Fruit fly (Drosophila melanogaster) whole organism, embryonic: ENCODE results near the gene dib.

Source experiments
- CG10979 ChIP-seq: fragments of 200-800 bp; sonication (Bioruptor generic); optimal IDR thresholded peaks from 2 replicates; lab custom pipeline; 2018; ENCODE audit warnings: missing biosample characterization, mild to moderate bottlenecking, missing genetic modification characterization, moderate library complexity
- CG11456 ChIP-seq: fragments of 200-800 bp; sonication (Bioruptor generic); IDR thresholded peaks from 3 replicates; pipeline ENCODE4 v1.3.6; 2022; ENCODE audit warnings: missing biosample characterization, missing genetic modification characterization
- CG11695 ChIP-seq: fragments of 200-800 bp; sonication (Bioruptor generic); IDR thresholded peaks from 3 replicates; pipeline ENCODE4 v1.3.6; 2022; ENCODE audit warnings: missing biosample characterization, missing genetic modification characterization
- CG12744 ChIP-seq: fragments of 200-800 bp; sonication (Bioruptor generic); optimal IDR thresholded peaks from 2 replicates; lab custom pipeline; 2016; ENCODE audit warnings: missing biosample characterization, missing genetic modification characterization
- CG14860 ChIP-seq: fragments of 200-800 bp; sonication (Bioruptor generic); IDR thresholded peaks from 3 replicates; pipeline ENCODE4 v1.3.6; 2022; ENCODE audit warnings: missing biosample characterization, missing genetic modification characterization; ENCODE audit not compliant: partially characterized antibody
- CG17359 ChIP-seq: fragments of 200-800 bp; sonication (Bioruptor generic); optimal IDR thresholded peaks from 3 replicates; lab custom pipeline; 2018; ENCODE audit warnings: missing biosample characterization, mild to moderate bottlenecking, missing genetic modification characterization, moderate library complexity
- CG18619 ChIP-seq: fragments of 200-800 bp; sonication (Bioruptor generic); optimal IDR thresholded peaks from 3 replicates; lab custom pipeline; 2017; ENCODE audit warnings: missing biosample characterization, mild to moderate bottlenecking, missing genetic modification characterization
- CG2875 ChIP-seq: fragments of 200-800 bp; sonication (Bioruptor generic); optimal IDR thresholded peaks from 2 replicates; lab custom pipeline; 2017; ENCODE audit warnings: missing biosample characterization, mild to moderate bottlenecking, missing genetic modification characterization, missing genetic modification reagents
- CG3838 ChIP-seq: fragments of 200-800 bp; sonication (Bioruptor generic); optimal IDR thresholded peaks from 3 replicates; lab custom pipeline; 2016; ENCODE audit warnings: missing biosample characterization, missing genetic modification characterization
- CG6175 ChIP-seq: fragments of 200-800 bp; sonication (Bioruptor generic); IDR thresholded peaks from 3 replicates; pipeline ENCODE4 v1.3.6; 2022; ENCODE audit warnings: missing biosample characterization, missing genetic modification characterization
- CG7839 ChIP-seq: fragments of 200-800 bp; sonication (Bioruptor generic); optimal IDR thresholded peaks from 3 replicates; lab custom pipeline; 2018; ENCODE audit warnings: missing biosample characterization, mild to moderate bottlenecking, missing genetic modification characterization, moderate library complexity
- CG8290 ChIP-seq, 3 experiments: fragments of 200-800 bp; sonication (Bioruptor generic); optimal IDR thresholded peaks; 2 replicates each; lab custom pipeline; 2016 to 2019; ENCODE audit warnings: missing biosample characterization in 3 of 3, missing genetic modification characterization in 3 of 3, mild to moderate bottlenecking in 2 of 3, moderate library complexity in 1 of 3
- CG8924 ChIP-seq: fragments of 200-800 bp; optimal IDR thresholded peaks from 3 replicates; lab custom pipeline; 2019; ENCODE audit warnings: missing biosample characterization, mild to moderate bottlenecking, missing genetic modification characterization, moderate library complexity
- Elba2 ChIP-seq: fragments of 200-800 bp; sonication (Bioruptor generic); optimal IDR thresholded peaks from 3 replicates; lab custom pipeline; 2016; ENCODE audit warnings: missing biosample characterization, missing genetic modification characterization
- Hr78 ChIP-seq, 2 experiments: fragments of 200-800 bp in 1 of 2; fragments of >200 bp in 1 of 2; sonication (Bioruptor generic) in 1 of 2; optimal IDR thresholded peaks; 2 replicates each; lab custom pipeline; 2017 to 2019; ENCODE audit warnings: missing biosample characterization in 2 of 2, missing genetic modification characterization in 2 of 2, mild to moderate bottlenecking in 1 of 2, moderate library complexity in 1 of 2
- Med ChIP-seq: fragments of 200-800 bp; sonication (Bioruptor generic); peaks from one replicate; lab custom pipeline; 2016; ENCODE audit warnings: missing biosample characterization, missing genetic modification characterization, mild to moderate bottlenecking, inconsistent platforms, moderate library complexity
- Scr ChIP-seq: fragments of 200-800 bp; sonication (Bioruptor generic); IDR thresholded peaks from 2 replicates; pipeline ENCODE4 v1.3.6; 2022; ENCODE audit warnings: missing biosample characterization, missing genetic modification characterization; ENCODE audit not compliant: partially characterized antibody
- Six4 ChIP-seq: fragments of 200-800 bp; sonication (Bioruptor generic); optimal IDR thresholded peaks from 2 replicates; lab custom pipeline; 2016; ENCODE audit warnings: missing biosample characterization, missing genetic modification characterization
- YL-1 ChIP-seq: fragments of 200-800 bp; sonication (Bioruptor generic); optimal IDR thresholded peaks from 3 replicates; lab custom pipeline; 2017; ENCODE audit warnings: missing biosample characterization, mild to moderate bottlenecking, missing genetic modification characterization
- cas ChIP-seq: fragments of 200-800 bp; sonication (Bioruptor generic); IDR thresholded peaks from 2 replicates; pipeline ENCODE4 v1.3.6; 2022; ENCODE audit warnings: missing biosample characterization, missing genetic modification characterization
- caup ChIP-seq: fragments of 200-800 bp; sonication (Bioruptor generic); optimal IDR thresholded peaks from 3 replicates; lab custom pipeline; 2017; ENCODE audit warnings: missing biosample characterization, mild to moderate bottlenecking, missing genetic modification characterization, moderate library complexity; ENCODE audit not compliant: severe bottlenecking
- chinmo ChIP-seq: fragments of 200-800 bp; sonication (Bioruptor generic); IDR thresholded peaks from 4 replicates; pipeline ENCODE4 v1.3.6; 2022; ENCODE audit warnings: missing biosample characterization, missing genetic modification characterization; ENCODE audit not compliant: partially characterized antibody
- crol ChIP-seq: fragments of 200-800 bp; sonication (Bioruptor generic); IDR thresholded peaks from 2 replicates; pipeline ENCODE4 v1.3.6; 2022; ENCODE audit warnings: missing biosample characterization, missing genetic modification characterization
- dan ChIP-seq: fragments of 200-800 bp; sonication (Bioruptor generic); IDR thresholded peaks from 2 replicates; pipeline ENCODE4 v1.3.6; 2022; ENCODE audit warnings: missing biosample characterization, missing genetic modification characterization
- dati ChIP-seq: fragments of 200-800 bp; sonication (Bioruptor generic); IDR thresholded peaks from 2 replicates; pipeline ENCODE4 v1.3.6; 2022; ENCODE audit warnings: missing biosample characterization, missing genetic modification characterization
- dysf ChIP-seq: fragments of 200-800 bp; sonication (Bioruptor generic); IDR thresholded peaks from 3 replicates; pipeline ENCODE4 v1.3.6; 2022; ENCODE audit warnings: missing biosample characterization, missing genetic modification characterization
- emc ChIP-seq: fragments of 200-800 bp; sonication (Bioruptor generic); optimal IDR thresholded peaks from 2 replicates; lab custom pipeline; 2016; ENCODE audit warnings: missing biosample characterization, missing genetic modification characterization
- fd64A ChIP-seq: fragments of 200-800 bp; sonication (Bioruptor generic); optimal IDR thresholded peaks from 3 replicates; lab custom pipeline; 2018; ENCODE audit warnings: missing biosample characterization, mild to moderate bottlenecking, missing genetic modification characterization
- fru ChIP-seq: fragments of >200 bp; optimal IDR thresholded peaks from 2 replicates; lab custom pipeline; 2017
- grau ChIP-seq: fragments of 200-800 bp; optimal IDR thresholded peaks from 3 replicates; lab custom pipeline; 2019; ENCODE audit warnings: missing biosample characterization, mild to moderate bottlenecking, missing genetic modification characterization, moderate library complexity
- gsb ChIP-seq: fragments of 200-800 bp; sonication (Bioruptor generic); IDR thresholded peaks from 2 replicates; pipeline ENCODE4 v1.3.6; 2022; ENCODE audit warnings: missing biosample characterization, missing genetic modification characterization
- hkb ChIP-seq, 2 experiments: fragments of 200-800 bp in 1 of 2; fragments of >200 bp in 1 of 2; sonication (Bioruptor generic) in 1 of 2; IDR thresholded peaks in 1 of 2; optimal IDR thresholded peaks in 1 of 2; 2 replicates each; pipeline versions ENCODE4 v1.3.6 to Lab custom; 2017 to 2022; ENCODE audit warnings: missing biosample characterization in 1 of 2, missing genetic modification characterization in 1 of 2
- jigr1 ChIP-seq: fragments of 200-800 bp; sonication (Bioruptor generic); IDR thresholded peaks from 3 replicates; pipeline ENCODE4 v1.3.6; 2022; ENCODE audit warnings: missing biosample characterization, missing genetic modification characterization
- lab ChIP-seq: fragments of 200-800 bp; sonication (Bioruptor generic); optimal IDR thresholded peaks from 3 replicates; lab custom pipeline; 2017; ENCODE audit warnings: missing biosample characterization, missing genetic modification characterization, mild to moderate bottlenecking, moderate library complexity, missing genetic modification reagents
- lbe ChIP-seq: fragments of 200-800 bp; sonication (Bioruptor generic); optimal IDR thresholded peaks from 2 replicates; lab custom pipeline; 2016; ENCODE audit warnings: missing biosample characterization, mild to moderate bottlenecking, missing genetic modification characterization
- mirr ChIP-seq: fragments of 200-800 bp; sonication (Bioruptor generic); optimal IDR thresholded peaks from 3 replicates; lab custom pipeline; 2018; ENCODE audit warnings: missing biosample characterization, mild to moderate bottlenecking, missing genetic modification characterization
- nom ChIP-seq: fragments of 200-800 bp; sonication (Bioruptor generic); optimal IDR thresholded peaks from 2 replicates; lab custom pipeline; 2017; ENCODE audit warnings: missing biosample characterization, missing genetic modification characterization, mild to moderate bottlenecking, moderate library complexity, missing genetic modification reagents
- otp ChIP-seq: fragments of 200-800 bp; sonication (Bioruptor generic); IDR thresholded peaks from 3 replicates; pipeline ENCODE4, ENCODE4 v1.3.6; 2022; ENCODE audit warnings: missing biosample characterization, missing genetic modification characterization
- pnt ChIP-seq: fragments of 200-800 bp; sonication (Bioruptor generic); optimal IDR thresholded peaks from 3 replicates; lab custom pipeline; 2016; ENCODE audit warnings: missing biosample characterization, missing genetic modification characterization
- run ChIP-seq: fragments of 200-800 bp; sonication (Bioruptor generic); optimal IDR thresholded peaks from 3 replicates; lab custom pipeline; 2018; ENCODE audit warnings: missing biosample characterization, mild to moderate bottlenecking, missing genetic modification characterization
- sc ChIP-seq, 3 experiments: fragments of >200 bp in 2 of 3; fragments of 200-800 bp in 1 of 3; sonication (Bioruptor generic) in 1 of 3; optimal IDR thresholded peaks; 2 replicates in 2 of 3; 3 replicates in 1 of 3; lab custom pipeline; 2017; ENCODE audit warnings: mild to moderate bottlenecking in 1 of 3, missing biosample characterization in 1 of 3, missing genetic modification characterization in 1 of 3, missing genetic modification reagents in 1 of 3
- sens-2 ChIP-seq: fragments of 200-800 bp; sonication (Bioruptor generic); IDR thresholded peaks from 2 replicates; pipeline ENCODE4 v1.3.6; 2022; ENCODE audit warnings: missing biosample characterization, missing genetic modification characterization
- sug ChIP-seq: fragments of 200-800 bp; optimal IDR thresholded peaks from 2 replicates; lab custom pipeline; 2019; ENCODE audit warnings: missing biosample characterization, mild to moderate bottlenecking, missing genetic modification characterization, moderate library complexity
- trem ChIP-seq: fragments of 200-800 bp; optimal IDR thresholded peaks from 3 replicates; lab custom pipeline; 2019; ENCODE audit warnings: missing biosample characterization, mild to moderate bottlenecking, missing genetic modification characterization, moderate library complexity
- twi ChIP-seq: fragments of 200-800 bp; optimal IDR thresholded peaks from 2 replicates; lab custom pipeline; 2019; ENCODE audit warnings: missing biosample characterization, mild to moderate bottlenecking, missing genetic modification characterization, moderate library complexity
- vnd ChIP-seq: fragments of 200-800 bp; sonication (Bioruptor generic); IDR thresholded peaks from 3 replicates; pipeline ENCODE4 v1.3.6; 2022; ENCODE audit warnings: missing biosample characterization, missing genetic modification characterization; ENCODE audit not compliant: partially characterized antibody
- wek ChIP-seq: fragments of 200-800 bp; sonication (Bioruptor generic); optimal IDR thresholded peaks from 3 replicates; lab custom pipeline; 2018; ENCODE audit warnings: missing biosample characterization, mild to moderate bottlenecking, missing genetic modification characterization, moderate library complexity

Gene dib

DNA sequence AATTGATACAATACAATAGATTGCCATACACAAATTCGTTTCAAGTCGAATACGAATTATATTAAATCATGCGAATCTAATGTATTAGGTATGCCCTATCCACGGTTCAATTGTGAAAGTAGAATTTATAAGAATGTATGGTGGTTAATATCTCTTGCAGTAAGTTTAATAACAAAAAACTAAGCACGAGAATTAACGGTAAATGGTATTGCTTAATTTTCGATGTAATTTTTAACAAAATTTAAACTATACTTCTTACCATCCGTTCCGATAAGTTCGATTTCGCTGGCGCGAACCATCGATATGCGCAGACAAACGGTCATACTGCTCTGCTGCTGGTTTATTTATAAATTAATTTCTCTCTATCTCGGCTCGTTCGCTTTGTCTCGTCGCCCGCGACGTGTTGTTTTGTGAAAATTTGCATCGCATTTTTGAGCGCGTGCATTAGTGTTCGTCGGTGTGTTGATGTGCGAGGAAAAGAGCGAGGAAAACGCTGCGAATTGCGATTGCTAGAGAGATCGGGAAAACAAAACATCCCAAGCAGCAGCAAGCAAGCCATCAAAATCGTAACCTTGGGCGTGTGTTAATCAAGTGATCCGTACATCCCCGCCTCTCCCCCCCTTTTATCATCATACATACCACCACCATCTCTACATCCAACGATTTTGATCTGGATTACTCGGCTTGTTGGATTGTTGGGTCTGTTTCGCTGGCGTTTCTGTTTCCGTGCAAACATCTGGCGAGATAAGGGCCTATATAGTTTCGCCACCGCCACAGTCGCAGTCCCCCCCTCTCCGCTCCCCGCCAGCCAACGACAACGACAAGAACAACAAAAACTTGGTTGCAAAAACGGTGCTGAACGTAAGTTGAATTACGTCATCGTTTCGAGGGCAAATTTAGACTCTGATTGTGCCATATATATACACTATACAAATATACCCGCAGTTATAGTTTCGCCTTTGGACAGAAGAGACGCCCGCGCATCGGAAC is 41.5 kb downstream of the dib start, which contains the start of gene Fit1 (continued):
- no peak for TF ChIP-seq CG2875
- TF ChIP-seq Scr (GFP tag; lab: Robert Waterston, UW) = peak; percentile 53
- TF ChIP-seq CG18619 = no peak
- 0 out of 3 replicates have a peak, but pooled peaks have one; percentile 21 for TF ChIP-seq CG11695 (GFP tag; lab: Robert Waterston, UW)
- TF ChIP-seq emc (GFP tag; lab: Kevin White, UChicago) = no peak
- TF ChIP-seq CG6175 (GFP tag; lab: Robert Waterston, UW) = peak; percentile 69; the same call in 1 of the 3 replicates
- no peak for TF ChIP-seq hkb (optimal IDR thresholded peaks at IDR 0.05; lab: Kevin White, UChicago)
- no peak for TF ChIP-seq hkb (GFP tag; IDR thresholded peaks at IDR 0.05; lab: Robert Waterston, UW)
- peak; percentile 62 for TF ChIP-seq mirr (GFP tag; lab: Kevin White, UChicago)
- no peak for TF ChIP-seq sens-2
- TF ChIP-seq otp (GFP tag; lab: Robert Waterston, UW) = no peak
- no peak for TF ChIP-seq dati
- no peak for TF ChIP-seq fd64A (GFP tag; lab: Kevin White, UChicago)
- no peak for TF ChIP-seq cas (GFP tag; lab: Robert Waterston, UW)
- peak; percentile 35; the same call in 1 of the 3 replicates for TF ChIP-seq vnd (GFP tag; lab: Robert Waterston, UW)
- TF ChIP-seq pnt (GFP tag; lab: Kevin White, UChicago) = no peak
- no peak for TF ChIP-seq CG3838 (GFP tag; lab: Kevin White, UChicago)
- TF ChIP-seq lbe (GFP tag; lab: Kevin White, UChicago) = no peak
- peak; percentile 32 for TF ChIP-seq YL-1 (GFP tag; lab: Kevin White, UChicago)
- no peak for TF ChIP-seq CG12744 (GFP tag; lab: Kevin White, UChicago)
- TF ChIP-seq CG11456 (GFP tag; lab: Robert Waterston, UW) = no peak
- no peak for TF ChIP-seq Hr78 (GFP tag; optimal IDR thresholded peaks at IDR 0.05; lab: Kevin White, UChicago)
- TF ChIP-seq dysf (GFP tag; lab: Robert Waterston, UW) = no peak
- no peak for TF ChIP-seq caup (GFP tag; lab: Kevin White, UChicago)
- TF ChIP-seq dan (GFP tag; lab: Robert Waterston, UW) = no peak
- TF ChIP-seq nom (GFP tag; lab: Kevin White, UChicago) = peak; percentile 46
- no peak for TF ChIP-seq run (tag; lab: Kevin White, UChicago)
- TF ChIP-seq sc (optimal IDR thresholded peaks at IDR 0.05; lab: Kevin White, UChicago) = no peak
- TF ChIP-seq sc (GFP tag; optimal IDR thresholded peaks at IDR 0.05; lab: Kevin White, UChicago) = no peak
- no peak for TF ChIP-seq CG17359 (tag; lab: Kevin White, UChicago)
- peak; percentile 38 for TF ChIP-seq CG8924 (tag; lab: Kevin White, UChicago)
- peak; percentile 40; the same call in 2 of the 3 replicates for TF ChIP-seq CG14860 (GFP tag; lab: Robert Waterston, UW)
- peak; percentile 82 for TF ChIP-seq chinmo
- peak; percentile 95 for TF ChIP-seq crol (GFP tag; lab: Robert Waterston, UW)
- no peak for TF ChIP-seq Elba2 (GFP tag; lab: Kevin White, UChicago)

DNA sequence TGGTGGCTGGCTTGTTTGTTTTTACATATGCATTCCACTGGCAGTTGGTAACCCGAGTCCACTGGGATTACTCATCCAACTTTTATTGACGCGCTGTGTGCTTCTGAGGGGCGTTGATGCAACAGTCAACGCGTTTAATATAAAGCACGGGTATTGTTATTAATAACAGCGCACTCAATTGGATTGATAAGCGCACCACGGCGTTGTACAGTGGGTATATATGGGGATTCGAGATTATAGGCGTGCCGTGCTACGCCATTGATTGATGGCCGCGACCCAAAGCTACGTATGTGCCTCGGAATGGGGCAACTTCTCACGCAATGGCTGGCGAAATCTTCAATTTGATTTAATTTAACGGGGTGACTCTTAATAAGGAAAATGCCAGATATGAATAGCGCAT is 45.0 kb downstream of the dib start:
- TF ChIP-seq lab (GFP tag; lab: Kevin White, UChicago) = peak; percentile 27
- TF ChIP-seq Six4 (GFP tag; lab: Kevin White, UChicago) = no peak
- no peak for TF ChIP-seq twi (tag; lab: Kevin White, UChicago)
- no peak for TF ChIP-seq jigr1 (GFP tag; lab: Robert Waterston, UW)
- no peak for TF ChIP-seq fru (lab: Kevin White, UChicago)
- TF ChIP-seq grau (tag; lab: Kevin White, UChicago) = peak; percentile 7
- TF ChIP-seq CG7839 (tag; lab: Kevin White, UChicago) = no peak
- TF ChIP-seq CG8290 (GFP tag; optimal IDR thresholded peaks at IDR 0.05; lab: Kevin White, UChicago) = no peak
- TF ChIP-seq CG8290 (tag; optimal IDR thresholded peaks at IDR 0.05; lab: Kevin White, UChicago) = peak in 1 of 2 experiments; percentile 27
- peak; percentile 52 for TF ChIP-seq Med
- no peak for TF ChIP-seq sug (tag; lab: Kevin White, UChicago)
- no peak for TF ChIP-seq CG10979 (tag; lab: Kevin White, UChicago)
- TF ChIP-seq wek (GFP tag; lab: Kevin White, UChicago) = peak; percentile 5
- 0 out of 2 replicates have a peak, but pooled peaks have one; percentile 22 for TF ChIP-seq gsb
- no peak for TF ChIP-seq trem (tag; lab: Kevin White, UChicago)
